Worm (Caenorhabditis elegans) whole organism, L4 larva: Measurements from ENCODE around the gene efk-1.

ENCODE experiments used
- F26F4.8 ChIP-seq: fragments of 200-800 bp; sonication (Bioruptor generic); conservative IDR thresholded peaks from 2 replicates; pipeline ENCODE4 v1.3.6; 2022; ENCODE audit warnings: missing genetic modification characterization, missing compliant biosample characterization
- F37D6.2 ChIP-seq: sonication (generic microtip); optimal IDR thresholded peaks from 2 replicates; lab custom pipeline; 2016; ENCODE audit warnings: mild to moderate bottlenecking, missing genetic modification characterization, missing compliant biosample characterization
- F44E2.7 ChIP-seq: fragments of 200-800 bp; sonication (Bioruptor generic); IDR thresholded peaks from 2 replicates; pipeline ENCODE4 v2.1.2; 2022; ENCODE audit warnings: missing genetic modification characterization, missing compliant biosample characterization
- T20F7.1 ChIP-seq: fragments of 200-800 bp; sonication (Bioruptor generic); optimal IDR thresholded peaks from 2 replicates; lab custom pipeline; 2018; ENCODE audit warnings: mild to moderate bottlenecking, missing genetic modification characterization, missing compliant biosample characterization
- Y105C5A.15 ChIP-seq: fragments of 200-800 bp; sonication (Bioruptor generic); IDR thresholded peaks from 2 replicates; pipeline ENCODE4 v1.3.6; 2022; ENCODE audit warnings: missing genetic modification characterization, missing compliant biosample characterization
- Y48G9A.11 ChIP-seq: fragments of 200-800 bp; sonication (Bioruptor generic); IDR thresholded peaks from 2 replicates; pipeline ENCODE4 v1.3.6; 2022; ENCODE audit warnings: missing genetic modification reagents, missing genetic modification characterization, missing compliant biosample characterization
- Y75B8A.6 ChIP-seq: fragments of 200-800 bp; sonication (Bioruptor generic); IDR thresholded peaks from 2 replicates; pipeline ENCODE4 v1.3.6; 2022; ENCODE audit warnings: missing genetic modification reagents, missing genetic modification characterization, missing compliant biosample characterization
- ZK546.5 ChIP-seq, 2 experiments: sonication (generic microtip); optimal IDR thresholded peaks; 2 replicates each; lab custom pipeline; 2017; ENCODE audit warnings: missing biosample characterization in 2 of 2, missing genetic modification characterization in 2 of 2
- aha-1 ChIP-seq: fragments of 150-350 bp; peaks from one replicate; lab custom pipeline; 2014; ENCODE audit warnings: missing biosample characterization, missing genetic modification characterization
- aly-2 ChIP-seq: sonication (generic microtip); optimal IDR thresholded peaks from 2 replicates; lab custom pipeline; 2018; ENCODE audit warnings: missing biosample characterization, missing genetic modification characterization
- ama-1 ChIP-seq: fragments of 150-350 bp; optimal IDR thresholded peaks from 2 replicates; lab custom pipeline; 2014; ENCODE audit warnings: inconsistent platforms, mixed read lengths
- attf-4 ChIP-seq: sonication (generic microtip); optimal IDR thresholded peaks from 3 replicates; lab custom pipeline; 2017; ENCODE audit warnings: missing biosample characterization, missing genetic modification characterization
- ceh-28 ChIP-seq: fragments of 150-350 bp; optimal IDR thresholded peaks from 2 replicates; lab custom pipeline; 2014; ENCODE audit warnings: missing biosample characterization, missing genetic modification reagents, missing genetic modification characterization
- daf-19 ChIP-seq: fragments of 200-800 bp; sonication (Bioruptor generic); conservative IDR thresholded peaks from 2 replicates; pipeline ENCODE4 v1.3.6; 2022; ENCODE audit warnings: missing genetic modification characterization, missing compliant biosample characterization
- dmd-6 ChIP-seq: fragments of 200-800 bp; sonication (Bioruptor generic); IDR thresholded peaks from 2 replicates; pipeline ENCODE4 v1.3.6; 2022; ENCODE audit warnings: missing genetic modification reagents, missing genetic modification characterization, missing compliant biosample characterization
- dpl-1 ChIP-seq: fragments of 150-350 bp; optimal IDR thresholded peaks from 2 replicates; lab custom pipeline; 2014; ENCODE audit warnings: missing biosample characterization, missing genetic modification reagents, missing genetic modification characterization
- egl-43 ChIP-seq: fragments of 200-800 bp; sonication (Bioruptor generic); IDR thresholded peaks from 2 replicates; pipeline ENCODE4 v1.3.6; 2022; ENCODE audit warnings: missing genetic modification reagents, missing genetic modification characterization, missing compliant biosample characterization
- fos-1 ChIP-seq: fragments of 150-350 bp; optimal IDR thresholded peaks from 2 replicates; lab custom pipeline; 2014; ENCODE audit warnings: missing biosample characterization, missing genetic modification characterization
- gei-8 ChIP-seq: fragments of 200-800 bp; sonication (Bioruptor generic); optimal IDR thresholded peaks from 2 replicates; lab custom pipeline; 2018; ENCODE audit warnings: mild to moderate bottlenecking, missing genetic modification characterization, missing compliant biosample characterization
- hif-1 ChIP-seq, 2 experiments: sonication (generic microtip); optimal IDR thresholded peaks; 2 replicates each; lab custom pipeline; 2016 to 2017; ENCODE audit warnings: missing compliant biosample characterization in 2 of 2, missing genetic modification characterization in 2 of 2, missing genetic modification reagents in 2 of 2, missing genotype in 2 of 2, mild to moderate bottlenecking in 1 of 2
- hmg-1.1 ChIP-seq: fragments of 200-800 bp; sonication (Bioruptor generic); IDR thresholded peaks from 2 replicates; pipeline ENCODE4 v1.3.6; 2022; ENCODE audit warnings: missing genetic modification reagents, missing genetic modification characterization, missing compliant biosample characterization
- lin-29 ChIP-seq: fragments of 200-800 bp; sonication (Bioruptor generic); IDR thresholded peaks from 2 replicates; pipeline ENCODE4 v1.3.6; 2022; ENCODE audit warnings: missing genetic modification reagents, missing genetic modification characterization, missing compliant biosample characterization
- lin-38 ChIP-seq: fragments of 200-800 bp; sonication (Bioruptor generic); IDR thresholded peaks from 2 replicates; pipeline ENCODE4 v1.3.6; 2022; ENCODE audit warnings: missing genetic modification reagents, missing genetic modification characterization, missing compliant biosample characterization
- lsy-2 ChIP-seq, 2 experiments: fragments of 150-350 bp in 1 of 2; sonication (generic microtip) in 1 of 2; optimal IDR thresholded peaks; 2 replicates each; lab custom pipeline; 2014 to 2017; ENCODE audit warnings: missing biosample characterization in 2 of 2, missing genetic modification characterization in 2 of 2
- mdl-1 ChIP-seq, 2 experiments: fragments of 150-350 bp in 1 of 2; sonication (generic microtip) in 1 of 2; optimal IDR thresholded peaks; 2 replicates each; lab custom pipeline; 2014 to 2017; ENCODE audit warnings: missing biosample characterization in 2 of 2, missing genetic modification characterization in 2 of 2
- mep-1 ChIP-seq: fragments of 150-350 bp; sonication (generic microtip); optimal IDR thresholded peaks from 3 replicates; lab custom pipeline; 2014; ENCODE audit warnings: missing biosample characterization, missing genetic modification characterization
- mxl-2 ChIP-seq: fragments of 200-800 bp; sonication (Bioruptor generic); conservative IDR thresholded peaks from 2 replicates; pipeline ENCODE4 v1.3.6; 2022; ENCODE audit warnings: missing genetic modification reagents, missing genetic modification characterization, missing compliant biosample characterization
- mxl-3 ChIP-seq: fragments of 200-800 bp; sonication (Bioruptor generic); optimal IDR thresholded peaks from 2 replicates; lab custom pipeline; 2018; ENCODE audit warnings: mild to moderate bottlenecking, missing genetic modification characterization, missing compliant biosample characterization
- nhr-10 ChIP-seq: fragments of 150-350 bp; optimal IDR thresholded peaks from 2 replicates; lab custom pipeline; 2014; ENCODE audit warnings: missing biosample characterization, missing genetic modification characterization
- nhr-11 ChIP-seq: fragments of 150-350 bp; optimal IDR thresholded peaks from 2 replicates; lab custom pipeline; 2014; ENCODE audit warnings: missing biosample characterization, missing genetic modification characterization
- nhr-111 ChIP-seq: fragments of 200-800 bp; sonication (Bioruptor generic); optimal IDR thresholded peaks from 2 replicates; lab custom pipeline; 2018; ENCODE audit warnings: mild to moderate bottlenecking, missing genetic modification characterization, missing compliant biosample characterization
- nhr-28 ChIP-seq: fragments of 150-350 bp; optimal IDR thresholded peaks from 2 replicates; lab custom pipeline; 2014; ENCODE audit warnings: missing biosample characterization, missing genetic modification characterization
- nhr-76 ChIP-seq: fragments of 150-350 bp; optimal IDR thresholded peaks from 2 replicates; lab custom pipeline; 2014; ENCODE audit warnings: missing biosample characterization, missing genetic modification characterization
- php-3 ChIP-seq: fragments of 200-800 bp; sonication (Bioruptor generic); IDR thresholded peaks from 2 replicates; pipeline ENCODE4 v1.3.6; 2022; ENCODE audit warnings: missing genetic modification reagents, missing genetic modification characterization, missing compliant biosample characterization
- pqm-1 ChIP-seq: sonication (generic microtip); optimal IDR thresholded peaks from 2 replicates; lab custom pipeline; 2017; ENCODE audit warnings: missing biosample characterization, missing genetic modification characterization
- saeg-2 ChIP-seq: fragments of 200-800 bp; sonication (Bioruptor generic); IDR thresholded peaks from 2 replicates; pipeline ENCODE4 v1.3.6; 2022; ENCODE audit warnings: missing genetic modification reagents, missing genetic modification characterization, missing compliant biosample characterization
- skn-1 ChIP-seq: fragments of 150-350 bp; optimal IDR thresholded peaks from 2 replicates; lab custom pipeline; 2014; ENCODE audit warnings: missing biosample characterization, missing genetic modification characterization
- snpc-1.2 ChIP-seq: fragments of 200-800 bp; sonication (Bioruptor generic); IDR thresholded peaks from 2 replicates; pipeline ENCODE4 v1.3.6; 2022; ENCODE audit warnings: missing genetic modification reagents, missing genetic modification characterization, missing compliant biosample characterization
- vab-7 ChIP-seq: fragments of 200-800 bp; sonication (Bioruptor generic); IDR thresholded peaks from 2 replicates; pipeline ENCODE4 v1.3.6; 2022; ENCODE audit warnings: missing genetic modification reagents, missing genetic modification characterization, missing compliant biosample characterization
- zfp-2 ChIP-seq: sonication (generic microtip); optimal IDR thresholded peaks from 2 replicates; lab custom pipeline; 2016; ENCODE audit warnings: mild to moderate bottlenecking, missing genetic modification characterization, missing compliant biosample characterization
- zip-11 ChIP-seq: fragments of 200-800 bp; sonication (Bioruptor generic); IDR thresholded peaks from 2 replicates; pipeline ENCODE4 v1.3.6; 2022; ENCODE audit warnings: missing genetic modification characterization, missing compliant biosample characterization
- ztf-7 ChIP-seq: fragments of 150-350 bp; optimal IDR thresholded peaks from 2 replicates; lab custom pipeline; 2014; ENCODE audit warnings: missing biosample characterization, missing genetic modification characterization

The efk-1 gene

ce11 chrIII:6198378-6199234 lies 30.3 kb upstream of the efk-1 start, which contains the start of the genes C23G10.7 and rpn-2 (continued):
- TF ChIP-seq mxl-3 (GFP tag; lab: Kevin White, UChicago) (no peak), ama-1 (no peak), ztf-7 (tag; lab: Kevin White, UChicago) (peak; percentile 41), hmg-1.1 (GFP tag; lab: Robert Waterston, UW) (peak; percentile 53; the same call in 1 of the 2 replicates), ZK546.5 (tag; optimal IDR thresholded peaks at IDR 0.05; lab: Kevin White, UChicago) (no peak), F37D6.2 (peak; percentile 10), nhr-76 (no peak), saeg-2 (GFP tag; lab: Robert Waterston, UW) (no peak), hif-1 (tag; optimal IDR thresholded peaks at IDR 0.05; lab: Kevin White, UChicago) (peak in 1 of 2 experiments; percentile 28), Y105C5A.15 (GFP tag; lab: Robert Waterston, UW) (no peak), T20F7.1 (GFP tag; lab: Kevin White, UChicago) (no peak), F44E2.7 (GFP tag; lab: Robert Waterston, UW) (no peak), Y75B8A.6 (GFP tag; lab: Robert Waterston, UW) (no peak), nhr-111 (GFP tag; lab: Kevin White, UChicago) (no peak), nhr-11 (tag; lab: Kevin White, UChicago) (peak; percentile 48), mxl-2 (GFP tag; lab: Robert Waterston, UW) (no peak), vab-7 (GFP tag; lab: Robert Waterston, UW) (no peak), daf-19 (GFP tag; lab: Robert Waterston, UW) (no peak), nhr-28 (tag; lab: Kevin White, UChicago) (peak; percentile 35), nhr-10 (tag; lab: Kevin White, UChicago) (no peak), zip-11 (GFP tag; lab: Robert Waterston, UW) (no peak), snpc-1.2 (GFP tag; lab: Robert Waterston, UW) (no peak), lin-38 (GFP tag; lab: Robert Waterston, UW) (peak; percentile 77), aha-1 (tag; lab: Kevin White, UChicago) (no peak), lin-29 (GFP tag; lab: Robert Waterston, UW) (no peak), egl-43 (GFP tag; lab: Robert Waterston, UW) (no peak), pqm-1 (tag; lab: Kevin White, UChicago) (no peak), gei-8 (GFP tag; lab: Kevin White, UChicago) (no peak), ceh-28 (tag; lab: Kevin White, UChicago) (no peak), fos-1 (tag; lab: Kevin White, UChicago) (no peak), Y48G9A.11 (peak; percentile 60; the same call in 1 of the 2 replicates), skn-1 (tag; lab: Kevin White, UChicago) (no peak), mdl-1 (tag; optimal IDR thresholded peaks at IDR 0.05; lab: Kevin White, UChicago) (no peak), lsy-2 (tag; optimal IDR thresholded peaks at IDR 0.05; lab: Kevin White, UChicago) (peak in 1 of 2 experiments; percentile 80), mep-1 (peak; percentile 64), php-3 (no peak), zfp-2 (tag; lab: Kevin White, UChicago) (no peak), attf-4 (no peak), F26F4.8 (GFP tag; lab: Robert Waterston, UW) (no peak), dpl-1 (peak; percentile 75), dmd-6 (GFP tag; lab: Robert Waterston, UW) (peak; percentile 31; the same call in 1 of the 2 replicates), aly-2 (tag; lab: Kevin White, UChicago) (no peak)
